Worm (Caenorhabditis elegans) whole organism, L3 larva: ENCODE data around the gene clec-82.

Experiments
- R02D3.7 ChIP-seq: fragments of 150-350 bp; optimal IDR thresholded peaks from 2 replicates; lab custom pipeline; 2014; ENCODE audit warnings: missing biosample characterization, missing genetic modification characterization
- ama-1 ChIP-seq: fragments of 150-350 bp; optimal IDR thresholded peaks from 2 replicates; lab custom pipeline; 2018
- ceh-16 ChIP-seq: sonication (generic microtip); optimal IDR thresholded peaks from 2 replicates; lab custom pipeline; 2017; ENCODE audit warnings: missing biosample characterization, missing genetic modification characterization
- ceh-82 ChIP-seq: fragments of 150-350 bp; optimal IDR thresholded peaks from 2 replicates; lab custom pipeline; 2014; ENCODE audit warnings: missing biosample characterization, missing genetic modification characterization
- egl-27 ChIP-seq: sonication (generic microtip); optimal IDR thresholded peaks from 4 replicates; lab custom pipeline; 2017; ENCODE audit warnings: missing biosample characterization, missing genetic modification reagents, missing genetic modification characterization
- fkh-2 ChIP-seq: fragments of 150-350 bp; optimal IDR thresholded peaks from 2 replicates; lab custom pipeline; 2014; ENCODE audit warnings: missing biosample characterization, missing genetic modification reagents, missing genetic modification characterization
- fos-1 ChIP-seq: fragments of 150-350 bp; optimal IDR thresholded peaks from 2 replicates; lab custom pipeline; 2014; ENCODE audit warnings: missing biosample characterization, missing genetic modification characterization
- lin-15B ChIP-seq: fragments of 150-350 bp; optimal IDR thresholded peaks from 2 replicates; lab custom pipeline; 2014; ENCODE audit warnings: missing biosample characterization, missing genetic modification characterization
- mdl-1 ChIP-seq: fragments of 150-350 bp; optimal IDR thresholded peaks from 2 replicates; lab custom pipeline; 2014; ENCODE audit warnings: missing biosample characterization, missing genetic modification characterization
- nhr-12 ChIP-seq: fragments of 150-350 bp; optimal IDR thresholded peaks from 2 replicates; lab custom pipeline; 2014; ENCODE audit warnings: missing biosample characterization, missing genetic modification characterization
- nhr-23 ChIP-seq: fragments of 150-350 bp; optimal IDR thresholded peaks from 2 replicates; lab custom pipeline; 2014; ENCODE audit warnings: missing biosample characterization, missing genetic modification reagents, missing genetic modification characterization
- skn-1 ChIP-seq: fragments of 150-350 bp; optimal IDR thresholded peaks from 2 replicates; lab custom pipeline; 2014; ENCODE audit warnings: missing biosample characterization, missing genetic modification characterization
- snpc-4 ChIP-seq: fragments of 150-350 bp; optimal IDR thresholded peaks from 2 replicates; lab custom pipeline; 2014; ENCODE audit warnings: missing biosample characterization, missing genetic modification characterization
- unc-39 ChIP-seq: sonication (generic microtip); optimal IDR thresholded peaks from 4 replicates; lab custom pipeline; 2017; ENCODE audit warnings: missing biosample characterization, missing genetic modification characterization

DNA sequence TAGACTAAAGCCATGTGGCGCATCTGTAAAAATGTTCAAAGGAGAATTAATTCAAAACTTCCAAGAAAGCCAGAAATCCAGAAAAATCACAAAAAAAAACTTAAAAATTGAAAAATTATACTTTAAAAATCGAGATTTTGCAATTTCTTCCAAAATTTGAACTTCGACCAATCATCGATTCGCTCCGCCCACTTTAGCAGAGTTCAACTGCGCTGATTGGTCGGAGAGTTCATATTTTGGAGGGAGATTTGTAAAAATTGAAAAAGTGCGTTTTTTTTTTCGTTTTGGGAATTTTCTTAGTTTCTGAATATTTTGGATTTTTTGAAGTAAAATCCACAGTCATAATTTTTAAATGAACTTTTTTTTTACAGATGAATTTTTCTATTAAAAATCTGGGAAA lies 41.5 kb upstream of the clec-82 start:
- TF ChIP-seq ceh-16 (tag; lab: Kevin White, UChicago), result no peak
- TF ChIP-seq ama-1, result no peak
- TF ChIP-seq mdl-1 (tag; lab: Kevin White, UChicago), result no peak
- TF ChIP-seq nhr-12, result no peak
- no peak for TF ChIP-seq fos-1 (tag; lab: Kevin White, UChicago)
- TF ChIP-seq lin-15B, result no peak
- TF ChIP-seq fkh-2, result no peak
- no peak for TF ChIP-seq egl-27 (tag; lab: Kevin White, UChicago)
- no peak for TF ChIP-seq R02D3.7 (tag; lab: Kevin White, UChicago)
- TF ChIP-seq skn-1, result no peak
- no peak for TF ChIP-seq ceh-82 (tag; lab: Kevin White, UChicago)
- TF ChIP-seq snpc-4 (tag; lab: Kevin White, UChicago), result no peak
- TF ChIP-seq unc-39 (tag; lab: Kevin White, UChicago), result no peak
- TF ChIP-seq nhr-23, result no peak
